Worm (Caenorhabditis elegans) whole organism, midembryonic: ENCODE data around the gene tbce-1.

Source experiments
- T22C8.4 ChIP-seq: fragments of 200-800 bp; sonication (Bioruptor generic); IDR thresholded peaks from 2 replicates; pipeline ENCODE4 v1.3.6; 2022; ENCODE audit warnings: missing genetic modification characterization, missing compliant biosample characterization
- cog-1 ChIP-seq: sonication (generic microtip); optimal IDR thresholded peaks from 2 replicates; lab custom pipeline; 2016; ENCODE audit warnings: missing genetic modification characterization, missing compliant biosample characterization
- flt-1 ChIP-seq: fragments of 200-800 bp; sonication (Bioruptor generic); IDR thresholded peaks from 2 replicates; pipeline ENCODE4 v1.3.6; 2022; ENCODE audit warnings: missing genetic modification characterization, missing compliant biosample characterization
- klf-2 ChIP-seq: fragments of 200-800 bp; sonication (Bioruptor generic); conservative IDR thresholded peaks from 2 replicates; pipeline ENCODE4 v1.3.6; 2022; ENCODE audit warnings: missing genetic modification reagents, missing genetic modification characterization, missing compliant biosample characterization
- med-1 ChIP-seq: sonication (generic microtip); optimal IDR thresholded peaks from 2 replicates; lab custom pipeline; 2017; ENCODE audit warnings: missing genetic modification characterization, mild to moderate bottlenecking, missing compliant biosample characterization, antibody characterized with exemption, missing genetic modification reagents; ENCODE audit not compliant: insufficient read depth
- ref-1 ChIP-seq: fragments of 200-800 bp; sonication (Bioruptor generic); conservative IDR thresholded peaks from 2 replicates; pipeline ENCODE4 v1.3.6; 2022; ENCODE audit warnings: missing genetic modification reagents, missing genetic modification characterization, missing compliant biosample characterization
- tab-1 ChIP-seq: fragments of 200-800 bp; sonication (Bioruptor generic); IDR thresholded peaks from 2 replicates; pipeline ENCODE4 v1.3.6; 2022; ENCODE audit warnings: missing genetic modification characterization, missing compliant biosample characterization
- ztf-23 ChIP-seq: fragments of 200-800 bp; sonication (Bioruptor generic); IDR thresholded peaks from 2 replicates; pipeline ENCODE4 v1.3.6; 2022; ENCODE audit warnings: missing genetic modification reagents, missing genetic modification characterization, missing compliant biosample characterization
- ztf-29 ChIP-seq: fragments of 200-800 bp; sonication (Bioruptor generic); IDR thresholded peaks from 2 replicates; pipeline ENCODE4 v1.3.6; 2022; ENCODE audit warnings: missing genetic modification reagents, missing genetic modification characterization, missing compliant biosample characterization

tbce-1 gene

DNA sequence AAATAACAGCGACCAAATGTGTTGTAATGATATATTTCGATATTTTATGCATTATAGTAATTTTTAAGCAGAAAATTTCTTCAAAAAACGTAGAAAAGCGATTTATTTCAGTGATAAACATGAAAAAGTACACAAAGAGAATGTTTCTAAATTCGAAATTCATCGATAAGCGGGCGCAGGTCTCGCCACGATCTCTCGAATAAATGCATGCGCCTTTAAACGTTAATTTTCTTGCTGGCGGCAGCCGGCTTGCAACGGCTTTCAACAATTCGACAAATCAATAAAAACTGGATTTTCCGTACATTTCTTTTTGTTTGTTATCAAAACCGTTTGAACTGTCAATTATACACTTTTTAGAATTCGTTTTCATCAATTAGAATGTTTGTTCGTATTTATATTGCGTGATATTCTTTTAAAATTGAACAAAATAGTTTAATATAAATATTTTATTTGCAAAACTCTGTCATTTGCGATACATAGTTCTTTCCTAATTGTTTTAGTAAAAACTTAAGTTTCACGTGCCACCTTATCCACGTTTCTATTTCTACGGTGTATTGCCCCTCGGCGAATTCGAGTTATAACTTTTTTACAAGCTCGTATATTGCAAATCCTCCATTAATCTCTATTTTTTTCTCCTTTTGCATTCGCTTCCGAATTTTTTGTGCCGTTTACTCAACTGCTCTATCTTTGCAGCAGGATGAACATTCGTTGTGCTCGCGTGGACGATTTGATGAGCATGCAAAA lies 4.7 kb upstream of the tbce-1 start, which contains the start of gene daf-31:
TSS of gene daf-31 (plus strand) at position 694 of the 744 bp plus-strand sequence.
- TF ChIP-seq flt-1 (no peak), ztf-23 (GFP tag; lab: Robert Waterston, UW) (no peak), ref-1 (GFP tag; lab: Robert Waterston, UW) (no peak), cog-1 (no peak), klf-2 (GFP tag; lab: Robert Waterston, UW) (no peak), tab-1 (GFP tag; lab: Robert Waterston, UW) (no peak), ztf-29 (GFP tag; lab: Robert Waterston, UW) (0 out of 2 replicates have a peak, but pooled peaks have one; percentile 39)

DNA sequence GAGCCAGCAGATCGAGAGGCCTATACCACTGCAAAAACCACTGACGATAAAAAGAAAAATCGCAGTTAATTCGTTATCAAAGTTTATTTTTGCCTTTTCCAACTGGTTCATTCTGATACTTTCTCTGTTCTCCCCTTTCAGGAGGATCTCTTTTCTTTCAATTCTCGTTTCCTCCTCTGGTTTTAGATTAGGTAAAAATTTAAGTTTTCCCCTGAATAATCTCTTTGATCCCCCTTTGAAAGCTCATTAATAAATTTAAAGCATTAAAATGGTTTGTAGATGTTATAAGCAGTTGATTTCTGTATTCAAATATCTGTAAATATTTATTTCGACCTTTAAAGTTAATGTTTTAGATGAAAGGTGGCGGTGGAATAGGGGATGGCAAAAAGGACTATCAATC lies 3.3 kb upstream of the tbce-1 start, which contains the start of gene K07H8.2:
TSS of gene K07H8.2 (plus strand) at position 301 of the 400 bp plus-strand sequence.
- no peak for TF ChIP-seq tab-1 (GFP tag; lab: Robert Waterston, UW)
- TF ChIP-seq cog-1 = no peak
- TF ChIP-seq ztf-29 (GFP tag; lab: Robert Waterston, UW) = no peak
- no peak for TF ChIP-seq klf-2 (GFP tag; lab: Robert Waterston, UW)
- no peak for TF ChIP-seq T22C8.4
- TF ChIP-seq ref-1 (GFP tag; lab: Robert Waterston, UW) = no peak
- TF ChIP-seq med-1 (GFP tag; lab: Kevin White, UChicago) = no peak
- no peak for TF ChIP-seq ztf-23 (GFP tag; lab: Robert Waterston, UW)
- no peak for TF ChIP-seq flt-1

DNA sequence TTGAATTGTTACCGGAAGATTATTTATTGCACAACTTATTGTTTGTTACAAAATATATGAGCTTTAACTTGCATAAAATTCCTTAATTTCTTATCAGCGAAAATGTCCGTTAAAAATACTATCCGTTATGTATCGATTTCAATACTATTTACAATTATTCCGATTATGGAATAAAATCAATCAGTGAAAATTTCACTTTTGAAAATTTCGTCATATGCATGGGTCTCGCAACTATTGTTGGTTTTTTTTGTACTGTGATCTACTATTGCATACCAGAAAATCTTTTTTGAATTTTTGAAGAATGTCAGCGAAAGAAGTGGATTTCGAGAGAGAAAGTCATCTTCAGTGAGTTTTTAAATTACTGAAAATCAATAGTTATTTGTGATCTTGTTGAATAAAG lies 2.7 kb downstream of the tbce-1 start, which contains the start of gene nprl-3:
TSS of gene nprl-3 (plus strand) at position 301 of the 400 bp plus-strand sequence.
- TF ChIP-seq tab-1 (GFP tag; lab: Robert Waterston, UW) = no peak
- TF ChIP-seq ref-1 (GFP tag; lab: Robert Waterston, UW) = no peak
- TF ChIP-seq ztf-23 (GFP tag; lab: Robert Waterston, UW) = no peak
- no peak for TF ChIP-seq ztf-29 (GFP tag; lab: Robert Waterston, UW)
- TF ChIP-seq T22C8.4 = no peak
- TF ChIP-seq klf-2 (GFP tag; lab: Robert Waterston, UW) = no peak
- no peak for TF ChIP-seq med-1 (GFP tag; lab: Kevin White, UChicago)

DNA sequence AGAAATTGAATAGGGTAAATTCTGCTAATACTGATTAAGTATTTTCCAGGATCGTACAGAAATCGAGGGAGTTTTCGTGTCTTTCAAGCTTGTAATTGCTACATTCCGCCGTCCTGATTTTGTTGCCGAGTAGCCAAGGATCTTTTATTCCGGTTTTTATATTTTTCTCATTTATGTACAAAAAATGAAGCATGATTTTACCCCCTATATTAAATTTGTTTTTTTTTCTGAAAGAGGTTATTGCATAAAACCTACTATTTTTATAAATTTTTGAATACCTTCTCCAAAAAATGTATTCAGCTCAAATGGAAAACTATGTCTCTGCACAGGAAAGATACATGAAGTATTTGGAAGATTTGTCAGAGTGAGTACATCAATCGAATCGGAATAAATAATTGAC lies 5.1 kb downstream of the tbce-1 start, which contains the start of gene F35H10.6:
TSS of gene F35H10.6 (plus strand) at position 301 of the 400 bp plus-strand sequence.
- no peak for TF ChIP-seq T22C8.4
- no peak for TF ChIP-seq tab-1 (GFP tag; lab: Robert Waterston, UW)
- no peak for TF ChIP-seq ztf-23 (GFP tag; lab: Robert Waterston, UW)
- no peak for TF ChIP-seq ref-1 (GFP tag; lab: Robert Waterston, UW)

DNA sequence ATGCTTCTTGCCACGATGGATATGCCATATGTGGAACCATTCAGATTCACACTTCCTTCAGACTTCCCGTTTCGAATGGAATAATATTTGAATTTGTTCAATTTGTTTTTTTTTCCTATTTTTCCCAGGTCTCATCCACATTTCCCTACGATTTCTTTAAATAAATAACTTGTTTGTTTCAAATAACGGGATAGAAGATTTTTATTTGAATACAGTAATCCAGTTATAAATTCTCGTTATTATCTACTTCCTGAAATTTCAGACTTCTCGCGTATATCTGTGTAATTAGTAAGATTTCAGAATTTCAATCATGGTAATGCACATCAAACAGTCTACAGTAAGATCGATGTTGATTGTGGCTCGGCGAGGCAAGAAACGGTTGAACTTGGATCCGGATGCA lies 6.0 kb downstream of the tbce-1 start, which contains the start of gene F35H10.5:
TSS of gene F35H10.5 (plus strand) at position 301 of the 400 bp plus-strand sequence.
- no peak for TF ChIP-seq ref-1 (GFP tag; lab: Robert Waterston, UW)
- TF ChIP-seq T22C8.4 = no peak
- TF ChIP-seq ztf-29 (GFP tag; lab: Robert Waterston, UW) = no peak
- TF ChIP-seq klf-2 (GFP tag; lab: Robert Waterston, UW) = no peak
- no peak for TF ChIP-seq ztf-23 (GFP tag; lab: Robert Waterston, UW)
- no peak for TF ChIP-seq cog-1
- TF ChIP-seq med-1 (GFP tag; lab: Kevin White, UChicago) = no peak
- no peak for TF ChIP-seq flt-1
- no peak for TF ChIP-seq tab-1 (GFP tag; lab: Robert Waterston, UW)

DNA sequence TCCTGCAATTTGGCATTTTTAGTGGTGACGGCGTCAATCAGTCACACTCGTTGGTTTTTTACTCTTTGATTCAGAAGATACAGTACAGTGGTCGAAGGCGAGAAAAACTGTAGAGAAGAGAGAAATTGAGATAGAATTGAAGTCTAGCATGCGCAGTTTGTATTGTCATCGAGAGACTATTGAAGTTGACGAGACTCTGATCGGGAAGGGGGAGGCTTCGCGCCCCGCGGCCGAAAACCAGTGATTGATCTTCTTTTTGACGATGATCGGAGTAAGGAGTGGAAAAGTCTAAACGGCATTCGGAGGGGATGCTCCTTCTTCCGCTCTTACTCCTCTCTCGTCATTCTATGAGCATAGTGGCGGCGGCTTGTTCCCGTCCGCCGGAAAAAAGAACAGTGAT lies 7.4 kb downstream of the tbce-1 start:
- TF ChIP-seq klf-2 (GFP tag; lab: Robert Waterston, UW) = no peak
- TF ChIP-seq ztf-29 (GFP tag; lab: Robert Waterston, UW) = no peak
- no peak for TF ChIP-seq ref-1 (GFP tag; lab: Robert Waterston, UW)
- TF ChIP-seq T22C8.4 = no peak
- no peak for TF ChIP-seq cog-1
- TF ChIP-seq tab-1 (GFP tag; lab: Robert Waterston, UW) = no peak
- no peak for TF ChIP-seq med-1 (GFP tag; lab: Kevin White, UChicago)
- no peak for TF ChIP-seq ztf-23 (GFP tag; lab: Robert Waterston, UW)
- no peak for TF ChIP-seq flt-1

DNA sequence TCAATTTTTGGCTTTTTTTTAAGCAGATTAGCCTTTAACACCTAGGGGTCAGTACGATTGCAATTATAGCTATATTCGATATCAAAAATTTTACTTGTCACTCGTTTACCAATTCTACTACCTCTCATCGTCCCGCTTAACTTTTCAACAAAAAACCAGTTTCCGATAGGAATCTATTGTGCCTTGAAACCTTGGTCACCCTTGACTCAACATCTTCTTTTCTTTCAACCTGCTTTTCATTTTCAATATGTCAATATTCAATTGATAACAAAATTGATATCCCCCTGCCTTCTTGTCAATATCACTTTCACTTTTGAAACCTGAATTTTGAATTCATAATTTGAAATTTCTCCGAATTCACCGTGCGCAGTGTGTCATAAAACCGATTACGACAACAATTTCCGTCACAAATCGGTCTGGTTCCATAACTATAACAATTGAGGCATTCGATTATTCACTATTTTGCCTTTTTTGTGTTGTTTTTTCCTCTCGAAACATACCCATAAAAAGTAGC lies 8.2 kb downstream of the tbce-1 start:
- TF ChIP-seq cog-1 = no peak
- TF ChIP-seq klf-2 (GFP tag; lab: Robert Waterston, UW) = no peak
- TF ChIP-seq ztf-23 (GFP tag; lab: Robert Waterston, UW) = no peak
- no peak for TF ChIP-seq ztf-29 (GFP tag; lab: Robert Waterston, UW)

DNA sequence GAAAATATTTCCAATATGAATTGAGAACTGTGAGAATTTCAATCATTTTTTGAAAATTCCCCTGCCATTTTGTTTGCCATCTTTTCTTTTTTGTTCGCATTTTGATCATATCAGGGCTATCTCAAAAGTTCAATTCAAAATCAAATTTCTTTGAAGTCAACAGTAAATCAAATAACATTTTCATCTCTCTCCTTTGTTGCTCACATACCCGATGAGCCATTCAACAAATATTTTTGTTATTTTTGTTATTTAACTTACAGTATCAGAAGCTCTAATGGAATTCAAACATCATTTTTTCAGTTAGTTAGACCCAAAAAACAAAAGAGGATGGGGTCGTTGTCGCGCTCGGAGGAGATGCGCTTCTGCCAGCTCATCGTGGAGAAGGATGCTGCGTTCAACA lies 9.2 kb downstream of the tbce-1 start, which contains the start of gene vha-5:
TSS of gene vha-5 (plus strand) at position 301 of the 400 bp plus-strand sequence.
- no peak for TF ChIP-seq ref-1 (GFP tag; lab: Robert Waterston, UW)
- no peak for TF ChIP-seq ztf-23 (GFP tag; lab: Robert Waterston, UW)
- TF ChIP-seq flt-1 = no peak
- no peak for TF ChIP-seq T22C8.4
- no peak for TF ChIP-seq med-1 (GFP tag; lab: Kevin White, UChicago)
- TF ChIP-seq tab-1 (GFP tag; lab: Robert Waterston, UW) = no peak
- no peak for TF ChIP-seq klf-2 (GFP tag; lab: Robert Waterston, UW)
- TF ChIP-seq cog-1 = no peak

DNA sequence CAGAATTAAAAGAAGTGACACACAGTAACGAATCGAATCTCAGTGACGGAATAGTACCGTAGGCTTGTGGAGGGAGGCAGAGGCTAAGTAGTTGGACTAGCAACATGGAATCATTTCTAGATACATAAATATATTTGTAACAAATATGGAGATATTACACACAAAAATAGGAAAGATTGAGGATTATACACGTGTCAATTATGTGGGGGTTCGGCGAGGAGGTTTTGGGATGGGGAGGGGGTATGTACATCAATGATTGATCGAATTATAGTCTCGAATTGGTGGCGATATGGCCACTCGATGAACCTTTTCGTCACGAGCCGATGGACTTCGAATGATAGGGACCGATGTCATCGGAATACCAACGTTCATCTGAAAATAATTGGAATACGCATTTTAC lies 12.9 kb downstream of the tbce-1 start:
- TF ChIP-seq flt-1 = no peak
- no peak for TF ChIP-seq ztf-29 (GFP tag; lab: Robert Waterston, UW)
- no peak for TF ChIP-seq cog-1
- TF ChIP-seq med-1 (GFP tag; lab: Kevin White, UChicago) = no peak
- no peak for TF ChIP-seq ref-1 (GFP tag; lab: Robert Waterston, UW)
- no peak for TF ChIP-seq ztf-23 (GFP tag; lab: Robert Waterston, UW)
- no peak for TF ChIP-seq T22C8.4
